Fruit fly (Drosophila melanogaster) whole organism, wandering third instar larva: ENCODE data around the gene CG12301.

Experiments
- CG32264 ChIP-seq: fragments of 200-800 bp; sonication (Bioruptor generic); optimal IDR thresholded peaks from 2 replicates; lab custom pipeline; 2016; ENCODE audit warnings: missing biosample characterization, missing genetic modification characterization
- CG9705 ChIP-seq: fragments of 200-800 bp; sonication (Bioruptor generic); optimal IDR thresholded peaks from 2 replicates; lab custom pipeline; 2018; ENCODE audit warnings: missing biosample characterization, mild to moderate bottlenecking, missing genetic modification characterization
- Dif ChIP-seq: fragments of 200-275, 200-300 bp; sonication (Bioruptor generic); optimal IDR thresholded peaks from 2 replicates; lab custom pipeline; 2018; ENCODE audit warnings: missing biosample characterization, missing genetic modification characterization; ENCODE audit not compliant: partially characterized antibody
- GATAd ChIP-seq: sonication (Bioruptor generic); optimal IDR thresholded peaks from 2 replicates; lab custom pipeline; 2016; ENCODE audit warnings: missing biosample characterization, missing genetic modification characterization
- Hr83 ChIP-seq: fragments of 200-300 bp; sonication (Bioruptor generic); optimal IDR thresholded peaks from 2 replicates; lab custom pipeline; 2016; ENCODE audit warnings: missing biosample characterization, mild to moderate bottlenecking, missing genetic modification characterization, moderate library complexity; ENCODE audit not compliant: poor library complexity, severe bottlenecking
- Rel ChIP-seq, 2 experiments: fragments of 200-800 bp; sonication (Bioruptor generic) in 1 of 2; optimal IDR thresholded peaks; 2 replicates in 1 of 2; 3 replicates in 1 of 2; lab custom pipeline; 2016 to 2019; ENCODE audit warnings: mild to moderate bottlenecking in 2 of 2, missing biosample characterization in 2 of 2, missing genetic modification characterization in 2 of 2, moderate library complexity in 1 of 2
- Sp1 ChIP-seq: fragments of 200-800 bp; sonication (Bioruptor generic); optimal IDR thresholded peaks from 3 replicates; lab custom pipeline; 2019; ENCODE audit warnings: missing biosample characterization, mild to moderate bottlenecking, missing genetic modification characterization, moderate library complexity
- Vsx2 ChIP-seq: fragments of 200-300, 225-300 bp; sonication (Bioruptor generic); optimal IDR thresholded peaks from 2 replicates; lab custom pipeline; 2018; ENCODE audit warnings: missing biosample characterization, missing genetic modification characterization; ENCODE audit not compliant: partially characterized antibody
- br ChIP-seq: fragments of 200-800 bp; sonication (Bioruptor generic); optimal IDR thresholded peaks from 2 replicates; lab custom pipeline; 2016; ENCODE audit warnings: missing biosample characterization, missing genetic modification characterization
- brk ChIP-seq: fragments of 200-800 bp; sonication (Bioruptor generic); optimal IDR thresholded peaks from 2 replicates; lab custom pipeline; 2016; ENCODE audit warnings: missing biosample characterization, mild to moderate bottlenecking, missing genetic modification characterization
- dmrt93B ChIP-seq: fragments of 200-800 bp; sonication (Bioruptor generic); optimal IDR thresholded peaks from 2 replicates; lab custom pipeline; 2018; ENCODE audit warnings: missing biosample characterization, mild to moderate bottlenecking, missing genetic modification characterization
- dsf ChIP-seq: sonication (Bioruptor generic); optimal IDR thresholded peaks from 2 replicates; lab custom pipeline; 2016; ENCODE audit warnings: missing biosample characterization, missing genetic modification characterization, borderline replicate concordance
- foxo ChIP-seq, 2 experiments: fragments of 200-800 bp; sonication (Bioruptor generic); optimal IDR thresholded peaks; 2 replicates in 1 of 2; 3 replicates in 1 of 2; lab custom pipeline; 2016 to 2017; ENCODE audit warnings: missing biosample characterization in 2 of 2, missing genetic modification characterization in 2 of 2
- fru ChIP-seq: fragments of 200-800 bp; sonication (Bioruptor generic); optimal IDR thresholded peaks from 3 replicates; lab custom pipeline; 2016; ENCODE audit warnings: missing biosample characterization, mild to moderate bottlenecking, missing genetic modification characterization
- lola ChIP-seq: fragments of >200 bp; optimal IDR thresholded peaks from 2 replicates; lab custom pipeline; 2017; ENCODE audit warnings: missing biosample characterization, missing genetic modification characterization
- psq ChIP-seq: fragments of 200-800 bp; sonication (Bioruptor generic); optimal IDR thresholded peaks from 3 replicates; lab custom pipeline; 2017; ENCODE audit warnings: missing biosample characterization, mild to moderate bottlenecking, missing genetic modification characterization, moderate library complexity
- rgr ChIP-seq: fragments of 200-800 bp; sonication (Bioruptor generic); optimal IDR thresholded peaks from 3 replicates; lab custom pipeline; 2016; ENCODE audit warnings: missing biosample characterization, mild to moderate bottlenecking, missing genetic modification characterization
- sage ChIP-seq: fragments of 200-800 bp; sonication (Bioruptor generic); optimal IDR thresholded peaks from 2 replicates; lab custom pipeline; 2016; ENCODE audit warnings: missing biosample characterization, mild to moderate bottlenecking, missing genetic modification characterization
- tai ChIP-seq: sonication (Bioruptor generic); optimal IDR thresholded peaks from 2 replicates; lab custom pipeline; 2016; ENCODE audit warnings: missing biosample characterization, missing genetic modification characterization
- woc ChIP-seq: sonication (Bioruptor generic); optimal IDR thresholded peaks from 2 replicates; lab custom pipeline; 2016; ENCODE audit warnings: missing biosample characterization, mild to moderate bottlenecking, missing genetic modification characterization

Gene CG12301

dm6 chr3L:15627295-15627694, 46.7 kb downstream of the CG12301 start:
- TF ChIP-seq psq (GFP tag; lab: Kevin White, UChicago) (no peak), dsf (GFP tag; lab: Kevin White, UChicago) (no peak), foxo (GFP tag; optimal IDR thresholded peaks at IDR 0.05; lab: Kevin White, UChicago) (no peak), Hr83 (no peak), tai (no peak), br (GFP tag; lab: Kevin White, UChicago) (no peak), lola (GFP tag; lab: Kevin White, UChicago) (no peak), brk (GFP tag; lab: Kevin White, UChicago) (no peak), fru (GFP tag; lab: Kevin White, UChicago) (no peak), sage (GFP tag; lab: Kevin White, UChicago) (no peak), Vsx2 (GFP tag; lab: Kevin White, UChicago) (no peak), woc (GFP tag; lab: Kevin White, UChicago) (no peak), Dif (no peak), dmrt93B (no peak)

- TF ChIP-seq Rel (GFP tag; optimal IDR thresholded peaks at IDR 0.05; lab: Kevin White, UChicago) (no peak), Rel (tag; optimal IDR thresholded peaks at IDR 0.05; lab: Kevin White, UChicago) (peak; percentile 33), CG9705 (no peak)
Measured at dm6 chr3L:15631067-15631466, 50.5 kb downstream of the CG12301 start.

- no peak for TF ChIP-seq GATAd
- peak; percentile 13 for TF ChIP-seq Sp1 (GFP tag; lab: Kevin White, UChicago)
- TF ChIP-seq rgr (GFP tag; lab: Kevin White, UChicago): peak; percentile 14
- no peak for TF ChIP-seq CG32264 (GFP tag; lab: Kevin White, UChicago)
- TF ChIP-seq br (GFP tag; lab: Kevin White, UChicago): peak; percentile 32
Measured at dm6 chr3L:15632653-15633052, 52.1 kb downstream of the CG12301 start.
